Worm (Caenorhabditis elegans) whole organism, early embryonic: ENCODE measurements around the gene dsl-2.

Source experiments
- ama-1 ChIP-seq: fragments of 150-350 bp; optimal IDR thresholded peaks from 2 replicates; lab custom pipeline; 2014
- ceh-36 ChIP-seq: sonication (generic microtip); optimal IDR thresholded peaks from 2 replicates; lab custom pipeline; 2016; ENCODE audit warnings: missing genetic modification characterization, inconsistent platforms, missing compliant biosample characterization
- flt-1 ChIP-seq: fragments of 200-800 bp; sonication (Bioruptor generic); IDR thresholded peaks from 2 replicates; pipeline ENCODE4 v1.3.6; 2022; ENCODE audit warnings: missing genetic modification characterization, missing compliant biosample characterization
- hmbx-1 ChIP-seq: sonication (generic microtip); optimal IDR thresholded peaks from 2 replicates; lab custom pipeline; 2016; ENCODE audit warnings: mild to moderate bottlenecking, missing genetic modification characterization, missing compliant biosample characterization
- hmg-4 ChIP-seq: fragments of 200-800 bp; sonication (Bioruptor generic); optimal IDR thresholded peaks from 2 replicates; lab custom pipeline; 2018; ENCODE audit warnings: mild to moderate bottlenecking, missing genetic modification characterization, missing compliant biosample characterization
- scrt-1 ChIP-seq: fragments of 200-800 bp; sonication (Bioruptor generic); IDR thresholded peaks from 2 replicates; pipeline ENCODE4 v1.3.6; 2022; ENCODE audit warnings: missing genetic modification characterization, missing compliant biosample characterization
- sea-1 ChIP-seq: fragments of 200-800 bp; sonication (Bioruptor generic); conservative IDR thresholded peaks from 2 replicates; pipeline ENCODE4 v1.3.6; 2022; ENCODE audit warnings: missing genetic modification characterization, missing compliant biosample characterization
- tbx-37 ChIP-seq: fragments of 200-800 bp; sonication (Bioruptor generic); conservative IDR thresholded peaks from 2 replicates; pipeline ENCODE4 v1.3.6; 2022; ENCODE audit warnings: missing genetic modification reagents, missing genetic modification characterization, missing compliant biosample characterization
- tra-4 ChIP-seq: sonication (generic microtip); optimal IDR thresholded peaks from 2 replicates; lab custom pipeline; 2017; ENCODE audit warnings: missing genetic modification characterization, missing compliant biosample characterization

DNA sequence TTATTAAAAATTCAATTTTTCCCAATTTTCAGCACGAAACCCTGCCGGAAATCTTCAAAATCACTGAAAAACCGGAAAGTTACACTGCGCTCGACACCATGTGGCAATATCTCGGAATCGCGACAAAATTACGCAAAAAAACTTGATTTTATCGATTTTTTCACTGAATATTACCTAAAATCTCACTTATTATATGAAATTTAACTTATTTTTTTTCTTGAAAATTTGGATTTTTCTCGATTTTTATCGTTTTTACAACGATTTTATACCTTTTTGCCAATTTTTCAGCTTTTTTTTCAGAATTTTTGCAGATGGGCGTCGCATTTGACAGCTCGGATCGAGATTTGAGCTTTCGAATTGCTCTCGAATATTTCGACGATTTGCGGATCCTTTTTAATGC lies 12.0 kb downstream of the dsl-2 start, which contains the start of gene spl-3:
- TF ChIP-seq ama-1 (lab: Kevin White, UChicago) (no peak), scrt-1 (GFP tag; lab: Robert Waterston, UW) (no peak), flt-1 (no peak), tra-4 (tag; lab: Kevin White, UChicago) (no peak), sea-1 (GFP tag; lab: Robert Waterston, UW) (no peak), ceh-36 (no peak), hmbx-1 (tag; lab: Kevin White, UChicago) (no peak), tbx-37 (no peak), hmg-4 (no peak)
